Worm (Caenorhabditis elegans) whole organism, L4/young adult: ENCODE data around the gene btb-5.

Experiments used
- W03F9.2 ChIP-seq: fragments of 150-350 bp; optimal IDR thresholded peaks from 2 replicates; lab custom pipeline; 2014; ENCODE audit warnings: missing biosample characterization, missing genetic modification characterization
- dao-5 ChIP-seq: sonication (generic microtip); optimal IDR thresholded peaks from 2 replicates; lab custom pipeline; 2016; ENCODE audit warnings: missing genotype, missing genetic modification characterization, moderate library complexity, missing compliant biosample characterization
- him-1 ChIP-seq: sonication (generic microtip); optimal IDR thresholded peaks from 2 replicates; lab custom pipeline; 2016; ENCODE audit warnings: missing genotype, missing genetic modification reagents, missing genetic modification characterization, missing compliant biosample characterization

btb-5 gene

ce11 chrIII:64747-65625 lies 4.0 kb upstream of the btb-5 start:
- TF ChIP-seq him-1, result no peak

- TF ChIP-seq dao-5 (tag; lab: Kevin White, UChicago), result no peak
- no peak for TF ChIP-seq W03F9.2
- TF ChIP-seq him-1, result no peak
Observed at ce11 chrIII:63584-64316, 2.8 kb upstream of the btb-5 start.

ce11 chrIII:62383-62873 lies 1.5 kb upstream of the btb-5 start:
- no peak for TF ChIP-seq dao-5 (tag; lab: Kevin White, UChicago)
- TF ChIP-seq him-1, result peak; percentile 51
- no peak for TF ChIP-seq W03F9.2

DNA sequence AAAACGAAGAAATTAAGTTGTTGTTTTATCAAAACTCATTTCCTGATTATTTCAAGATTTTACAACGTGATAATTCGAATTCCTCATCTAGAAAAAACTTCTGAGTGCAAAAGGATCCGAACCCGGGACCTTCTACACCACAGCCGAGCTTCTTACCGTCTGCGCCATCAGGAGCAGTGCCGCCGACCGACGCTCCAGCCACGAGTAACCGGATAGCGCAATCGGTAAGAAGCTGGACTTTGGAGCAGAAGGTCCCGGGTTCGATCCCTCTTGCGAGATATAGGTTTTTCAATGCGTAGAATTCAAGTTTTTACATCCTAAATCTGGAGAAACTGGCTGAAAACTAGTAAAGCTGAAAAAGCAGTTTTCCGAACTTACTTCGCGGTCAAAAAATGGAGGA lies 7.2 kb downstream of the btb-5 start:
- TF ChIP-seq him-1 (no peak), W03F9.2 (no peak), dao-5 (tag; lab: Kevin White, UChicago) (no peak)

- TF ChIP-seq him-1, result no peak
- no peak for TF ChIP-seq W03F9.2
- no peak for TF ChIP-seq dao-5 (tag; lab: Kevin White, UChicago)
Observed at ce11 chrIII:51622-52021, 9.3 kb downstream of the btb-5 start.

DNA sequence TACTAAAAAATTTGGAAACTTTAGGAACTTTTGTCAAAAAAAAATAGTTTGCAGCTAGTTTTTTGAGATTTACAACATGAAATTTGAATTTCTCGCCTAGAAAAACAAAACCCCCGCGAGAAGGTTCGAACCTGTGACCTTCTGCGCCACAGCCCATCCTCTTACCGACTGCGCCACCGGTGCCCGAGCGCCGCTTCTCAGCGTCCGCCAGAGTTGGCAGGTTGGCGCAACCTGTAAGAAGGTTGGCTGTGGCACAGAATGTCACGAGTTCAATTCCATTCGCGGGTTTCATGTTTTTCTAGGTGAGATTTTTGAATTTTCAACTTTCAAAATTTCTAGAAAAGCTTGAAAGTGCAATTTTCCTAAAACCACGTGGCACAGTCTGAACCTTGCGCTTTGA lies 10.5 kb downstream of the btb-5 start:
- TF ChIP-seq him-1 (no peak), W03F9.2 (no peak), dao-5 (tag; lab: Kevin White, UChicago) (no peak)

- TF ChIP-seq dao-5 (tag; lab: Kevin White, UChicago) (no peak), W03F9.2 (no peak), him-1 (no peak)
Observed at ce11 chrIII:49064-49463, 11.9 kb downstream of the btb-5 start.

DNA sequence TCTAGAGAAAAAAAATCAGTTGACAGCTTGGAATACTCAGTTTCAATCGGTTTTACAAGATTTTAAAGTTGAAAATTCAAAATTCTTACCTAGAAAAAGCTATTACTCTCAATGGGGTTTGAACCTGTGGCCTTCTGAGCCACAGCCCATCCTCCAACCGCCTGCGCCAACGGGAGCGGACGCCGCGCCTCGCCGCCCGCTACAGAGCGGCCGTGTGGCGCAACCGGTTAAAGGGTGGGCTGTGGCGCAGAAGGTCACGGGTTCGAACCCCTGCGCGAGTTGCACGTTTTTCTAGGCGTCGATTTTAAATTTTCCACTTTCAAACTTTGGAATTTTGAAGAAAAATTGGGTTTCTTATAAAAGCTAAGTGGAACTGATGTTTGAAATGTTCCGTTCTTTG lies 12.6 kb downstream of the btb-5 start:
- no peak for TF ChIP-seq W03F9.2
- no peak for TF ChIP-seq him-1
- TF ChIP-seq dao-5 (tag; lab: Kevin White, UChicago), result no peak

ce11 chrIII:42725-43124 lies 18.2 kb downstream of the btb-5 start:
- TF ChIP-seq him-1, result no peak

ce11 chrIII:41484-41883 lies 19.5 kb downstream of the btb-5 start:
- no peak for TF ChIP-seq W03F9.2

- TF ChIP-seq W03F9.2, result no peak
- no peak for TF ChIP-seq dao-5 (tag; lab: Kevin White, UChicago)
- TF ChIP-seq him-1, result no peak
Observed at ce11 chrIII:40580-41113, 20.3 kb downstream of the btb-5 start, which contains the start of gene col-88. col-88 (plus strand) TSS chrIII:41063.

ce11 chrIII:39516-39915 lies 21.4 kb downstream of the btb-5 start:
- TF ChIP-seq W03F9.2 (no peak), him-1 (no peak), dao-5 (tag; lab: Kevin White, UChicago) (no peak)

- TF ChIP-seq him-1 (no peak), W03F9.2 (no peak), dao-5 (tag; lab: Kevin White, UChicago) (no peak)
Observed at ce11 chrIII:38117-38516, 22.8 kb downstream of the btb-5 start, which contains the start of gene clp-10. clp-10 (minus strand) TSS chrIII:38217.

- TF ChIP-seq W03F9.2, result no peak
Observed at ce11 chrIII:33257-33656, 27.7 kb downstream of the btb-5 start.

ce11 chrIII:31600-31999 lies 29.3 kb downstream of the btb-5 start:
- TF ChIP-seq dao-5 (tag; lab: Kevin White, UChicago), result no peak
